Worm (Caenorhabditis elegans) whole organism, young adult: Measurements from ENCODE around the gene xpf-1.
A peak's percentile ranks its signal among the peaks of the same experiment; 100 is the strongest.

Source experiments
- C17E4.6 ChIP-seq: fragments of 200-800 bp; sonication (Bioruptor generic); IDR thresholded peaks from 2 replicates; pipeline ENCODE4 v1.3.6; 2022; ENCODE audit warnings: missing genetic modification reagents, missing genetic modification characterization, missing compliant biosample characterization
- F33H1.4 ChIP-seq: fragments of 200-800 bp; sonication (Bioruptor generic); IDR thresholded peaks from 2 replicates; pipeline ENCODE4 v1.3.6; 2022; ENCODE audit warnings: missing genetic modification reagents, missing genetic modification characterization, missing compliant biosample characterization
- F37B4.10 ChIP-seq: fragments of 200-800 bp; sonication (Bioruptor generic); IDR thresholded peaks from 2 replicates; pipeline ENCODE4 v1.3.6; 2022; ENCODE audit warnings: missing genetic modification characterization, missing compliant biosample characterization
- F49E8.2 ChIP-seq: sonication (generic microtip); optimal IDR thresholded peaks from 3 replicates; lab custom pipeline; 2017; ENCODE audit warnings: missing genetic modification characterization, mild to moderate bottlenecking, missing compliant biosample characterization, antibody characterized with exemption, moderate library complexity; ENCODE audit not compliant: insufficient read depth
- F57A8.1 ChIP-seq: fragments of 200-800 bp; sonication (Bioruptor generic); optimal IDR thresholded peaks from 2 replicates; lab custom pipeline; 2018; ENCODE audit warnings: mild to moderate bottlenecking, missing genetic modification characterization, moderate library complexity, missing compliant biosample characterization
- K11D2.4 ChIP-seq: fragments of 200-800 bp; sonication (Bioruptor generic); IDR thresholded peaks from 2 replicates; pipeline ENCODE4 v1.3.6; 2022; ENCODE audit warnings: missing genetic modification reagents, missing genetic modification characterization, missing compliant biosample characterization
- T07F8.4 ChIP-seq: sonication (generic microtip); optimal IDR thresholded peaks from 2 replicates; lab custom pipeline; 2016; ENCODE audit warnings: mild to moderate bottlenecking, missing genetic modification characterization, moderate library complexity, missing compliant biosample characterization
- T26A5.8 ChIP-seq: sonication (generic microtip); optimal IDR thresholded peaks from 2 replicates; lab custom pipeline; 2016; ENCODE audit warnings: missing genetic modification characterization, missing compliant biosample characterization
- Y53G8AR.9 ChIP-seq: fragments of 200-800 bp; sonication (Bioruptor generic); conservative IDR thresholded peaks from 2 replicates; pipeline ENCODE4 v1.3.6; 2022; ENCODE audit warnings: missing genetic modification reagents, missing genetic modification characterization, missing compliant biosample characterization
- Y67H2A.10 ChIP-seq: fragments of 200-800 bp; sonication (Bioruptor generic); conservative IDR thresholded peaks from 2 replicates; pipeline ENCODE4 v1.3.6; 2022; ENCODE audit warnings: missing genetic modification reagents, missing genetic modification characterization, missing compliant biosample characterization
- akir-1 ChIP-seq: fragments of 200-800 bp; sonication (Bioruptor generic); optimal IDR thresholded peaks from 2 replicates; lab custom pipeline; 2018; ENCODE audit warnings: mild to moderate bottlenecking, missing genetic modification characterization, moderate library complexity, missing compliant biosample characterization
- aptf-3 ChIP-seq: fragments of 200-800 bp; sonication (Bioruptor generic); IDR thresholded peaks from 2 replicates; pipeline ENCODE4 v1.3.6; 2022; ENCODE audit warnings: missing genetic modification characterization, missing compliant biosample characterization
- atf-7 ChIP-seq: sonication (generic microtip); optimal IDR thresholded peaks from 2 replicates; lab custom pipeline; 2017; ENCODE audit warnings: mild to moderate bottlenecking, missing genetic modification characterization, missing compliant biosample characterization
- attf-3 ChIP-seq: fragments of 200-800 bp; sonication (Bioruptor generic); conservative IDR thresholded peaks from 2 replicates; pipeline ENCODE4 v1.3.6; 2022; ENCODE audit warnings: missing genetic modification reagents, missing genetic modification characterization, missing compliant biosample characterization
- bed-1 ChIP-seq: fragments of 200-800 bp; sonication (Bioruptor generic); IDR thresholded peaks from 2 replicates; pipeline ENCODE4 v1.3.6; 2022; ENCODE audit warnings: missing genetic modification reagents, missing genetic modification characterization, missing compliant biosample characterization
- cebp-1 ChIP-seq, 2 experiments: fragments of 200-800 bp in 1 of 2; sonication (Bioruptor generic) in 1 of 2; sonication (generic microtip) in 1 of 2; IDR thresholded peaks in 1 of 2; optimal IDR thresholded peaks in 1 of 2; 2 replicates each; pipeline versions ENCODE4 v1.3.6 to Lab custom; 2017 to 2022; ENCODE audit warnings: missing compliant biosample characterization in 2 of 2, missing genetic modification characterization in 2 of 2, mild to moderate bottlenecking in 1 of 2, missing genetic modification reagents in 1 of 2, moderate library complexity in 1 of 2
- ceh-40 ChIP-seq: fragments of 200-800 bp; sonication (Bioruptor generic); IDR thresholded peaks from 2 replicates; pipeline ENCODE4 v1.3.6; 2022; ENCODE audit warnings: missing genetic modification characterization, missing compliant biosample characterization
- chd-7 ChIP-seq: sonication (generic microtip); optimal IDR thresholded peaks from 2 replicates; lab custom pipeline; 2016; ENCODE audit warnings: mild to moderate bottlenecking, missing genetic modification characterization, moderate library complexity, missing compliant biosample characterization
- egl-18 ChIP-seq: fragments of 200-800 bp; sonication (Bioruptor generic); IDR thresholded peaks from 2 replicates; pipeline ENCODE4 v1.3.6; 2022; ENCODE audit warnings: missing genetic modification reagents, missing genetic modification characterization, missing compliant biosample characterization
- egrh-3 ChIP-seq: fragments of 200-800 bp; sonication (Bioruptor generic); IDR thresholded peaks from 2 replicates; pipeline ENCODE4 v1.3.6; 2022; ENCODE audit warnings: missing genetic modification reagents, missing genetic modification characterization, missing compliant biosample characterization
- ekl-4 ChIP-seq: fragments of 200-800 bp; sonication (Bioruptor generic); IDR thresholded peaks from 2 replicates; pipeline ENCODE4 v1.3.6; 2022; ENCODE audit warnings: missing genetic modification reagents, missing genetic modification characterization, missing compliant biosample characterization
- hmg-20 ChIP-seq: fragments of 200-800 bp; sonication (Bioruptor generic); IDR thresholded peaks from 2 replicates; pipeline ENCODE4 v1.3.6; 2022; ENCODE audit warnings: missing genetic modification reagents, missing genetic modification characterization, missing compliant biosample characterization
- hrde-1 ChIP-seq: sonication (generic microtip); optimal IDR thresholded peaks from 2 replicates; lab custom pipeline; 2016; ENCODE audit warnings: missing genetic modification characterization, mild to moderate bottlenecking, missing compliant biosample characterization, moderate library complexity, missing genotype, missing genetic modification reagents, borderline replicate concordance
- hsf-1 ChIP-seq: fragments of 200-800 bp; sonication (Bioruptor generic); IDR thresholded peaks from 2 replicates; pipeline ENCODE4 v1.3.6; 2022; ENCODE audit warnings: missing genetic modification reagents, missing genetic modification characterization, missing compliant biosample characterization
- let-526 ChIP-seq: fragments of 200-800 bp; sonication (Bioruptor generic); IDR thresholded peaks from 2 replicates; pipeline ENCODE4 v1.3.6; 2022; ENCODE audit warnings: missing genetic modification reagents, missing genetic modification characterization, missing compliant biosample characterization
- let-607 ChIP-seq, 2 experiments: fragments of 200-800 bp in 1 of 2; sonication (Bioruptor generic) in 1 of 2; sonication (generic microtip) in 1 of 2; optimal IDR thresholded peaks; 2 replicates each; lab custom pipeline; 2016 to 2018; ENCODE audit warnings: mild to moderate bottlenecking in 2 of 2, missing compliant biosample characterization in 2 of 2, missing genetic modification characterization in 2 of 2, moderate library complexity in 2 of 2, missing genotype in 1 of 2
- lin-26 ChIP-seq: fragments of 200-800 bp; sonication (Bioruptor generic); IDR thresholded peaks from 2 replicates; pipeline ENCODE4 v1.3.6; 2022; ENCODE audit warnings: missing genetic modification reagents, missing genetic modification characterization, missing compliant biosample characterization
- lin-35 ChIP-seq, 3 experiments: fragments of 150-350 bp in 2 of 3; sonication (generic microtip) in 1 of 3; optimal IDR thresholded peaks; 2 replicates each; lab custom pipeline; 2014 to 2018; ENCODE audit warnings: missing biosample characterization in 3 of 3, missing genetic modification characterization in 3 of 3, missing genetic modification reagents in 3 of 3
- lin-40 ChIP-seq: sonication (generic microtip); optimal IDR thresholded peaks from 2 replicates; lab custom pipeline; 2016; ENCODE audit warnings: missing genetic modification characterization, mild to moderate bottlenecking, missing compliant biosample characterization, missing genotype, missing genetic modification reagents
- lir-1 ChIP-seq: fragments of 200-800 bp; sonication (Bioruptor generic); conservative IDR thresholded peaks from 2 replicates; pipeline ENCODE4 v1.3.6; 2022; ENCODE audit warnings: missing genetic modification reagents, missing genetic modification characterization, missing compliant biosample characterization
- madf-10 ChIP-seq: sonication (generic microtip); optimal IDR thresholded peaks from 2 replicates; lab custom pipeline; 2016; ENCODE audit warnings: mild to moderate bottlenecking, missing genetic modification characterization, missing compliant biosample characterization
- mcd-1 ChIP-seq: fragments of 200-800 bp; sonication (Bioruptor generic); IDR thresholded peaks from 2 replicates; pipeline ENCODE4 v1.3.6; 2022; ENCODE audit warnings: missing genetic modification reagents, missing genetic modification characterization, missing compliant biosample characterization
- nfyb-1 ChIP-seq: fragments of 200-800 bp; sonication (Bioruptor generic); IDR thresholded peaks from 2 replicates; pipeline ENCODE4 v1.3.6; 2022; ENCODE audit warnings: missing genetic modification reagents, missing genetic modification characterization, missing compliant biosample characterization
- nhr-120 ChIP-seq: fragments of 200-800 bp; sonication (Bioruptor generic); IDR thresholded peaks from 2 replicates; pipeline ENCODE4 v1.3.6; 2022; ENCODE audit warnings: missing genetic modification characterization, missing compliant biosample characterization
- nhr-27 ChIP-seq: fragments of 200-800 bp; sonication (Bioruptor generic); optimal IDR thresholded peaks from 2 replicates; lab custom pipeline; 2018; ENCODE audit warnings: mild to moderate bottlenecking, missing genetic modification characterization, moderate library complexity, missing compliant biosample characterization
- nhr-80 ChIP-seq: sonication (generic microtip); optimal IDR thresholded peaks from 2 replicates; lab custom pipeline; 2016; ENCODE audit warnings: missing genetic modification characterization, missing compliant biosample characterization
- nhr-90 ChIP-seq: sonication (generic microtip); optimal IDR thresholded peaks from 2 replicates; lab custom pipeline; 2016; ENCODE audit warnings: missing genotype, mild to moderate bottlenecking, missing genetic modification characterization, missing compliant biosample characterization
- pbrm-1 ChIP-seq: fragments of 200-800 bp; sonication (Bioruptor generic); IDR thresholded peaks from 2 replicates; pipeline ENCODE4 v1.3.6; 2022; ENCODE audit warnings: missing genetic modification reagents, missing genetic modification characterization, missing compliant biosample characterization
- pha-4 ChIP-seq: fragments of 150-350 bp; sonication (generic microtip); optimal IDR thresholded peaks from 2 replicates; lab custom pipeline; 2014; ENCODE audit warnings: missing biosample characterization, missing genetic modification reagents, missing genetic modification characterization
- repo-1 ChIP-seq: sonication (generic microtip); optimal IDR thresholded peaks from 2 replicates; lab custom pipeline; 2017; ENCODE audit warnings: mild to moderate bottlenecking, missing genetic modification characterization, missing compliant biosample characterization
- snpc-1.3 ChIP-seq: sonication (generic microtip); optimal IDR thresholded peaks from 2 replicates; lab custom pipeline; 2017; ENCODE audit warnings: missing genetic modification characterization, mild to moderate bottlenecking, missing compliant biosample characterization, antibody characterized with exemption, moderate library complexity, missing genotype, missing genetic modification reagents; ENCODE audit not compliant: insufficient read depth
- snpc-3.4 ChIP-seq: sonication (generic microtip); optimal IDR thresholded peaks from 2 replicates; lab custom pipeline; 2017; ENCODE audit warnings: missing genetic modification characterization, mild to moderate bottlenecking, missing compliant biosample characterization, antibody characterized with exemption, moderate library complexity, missing genotype, missing genetic modification reagents
- tbp1 ChIP-seq: fragments of 200-800 bp; sonication (Bioruptor generic); optimal IDR thresholded peaks from 2 replicates; lab custom pipeline; 2018; ENCODE audit warnings: mild to moderate bottlenecking, missing genetic modification characterization, missing compliant biosample characterization
- unc-62 ChIP-seq: fragments of 150-350 bp; optimal IDR thresholded peaks from 2 replicates; lab custom pipeline; 2014; ENCODE audit warnings: missing biosample characterization, missing genetic modification reagents, missing genetic modification characterization
- xnd-1 ChIP-seq: sonication (generic microtip); optimal IDR thresholded peaks from 2 replicates; lab custom pipeline; 2016; ENCODE audit warnings: missing genotype, missing genetic modification reagents, missing genetic modification characterization, missing compliant biosample characterization
- ztf-25 ChIP-seq: fragments of 200-800 bp; sonication (Bioruptor generic); IDR thresholded peaks from 2 replicates; pipeline ENCODE4 v1.3.6; 2022; ENCODE audit warnings: missing genetic modification reagents, missing genetic modification characterization, missing compliant biosample characterization
- ztf-6 ChIP-seq: fragments of 200-800 bp; sonication (Bioruptor generic); IDR thresholded peaks from 2 replicates; pipeline ENCODE4 v1.3.6; 2022; ENCODE audit warnings: missing genetic modification reagents, missing genetic modification characterization, missing compliant biosample characterization

xpf-1 gene

ce11 chrII:11728545-11729105 is 32.7 kb downstream of the xpf-1 start, which contains the start of gene alh-8 (continued):
- peak; percentile 25 for TF ChIP-seq lin-40
- peak; percentile 62 for TF ChIP-seq mcd-1 (GFP tag; lab: Robert Waterston, UW)
- TF ChIP-seq let-607 (tag; optimal IDR thresholded peaks at IDR 0.05; lab: Kevin White, UChicago), result no peak
- TF ChIP-seq akir-1 (GFP tag; lab: Kevin White, UChicago), result no peak
- no peak for TF ChIP-seq bed-1 (GFP tag; lab: Robert Waterston, UW)
- TF ChIP-seq hmg-20, result no peak
- TF ChIP-seq attf-3 (GFP tag; lab: Robert Waterston, UW), result 0 out of 2 replicates have a peak, but pooled peaks have one; percentile 20
- TF ChIP-seq nhr-120 (GFP tag; lab: Robert Waterston, UW), result no peak
- no peak for TF ChIP-seq T07F8.4 (tag; lab: Kevin White, UChicago)
- TF ChIP-seq hsf-1 (GFP tag; lab: Robert Waterston, UW), result no peak; the same call in 1 of the 2 replicates
- no peak for TF ChIP-seq xnd-1 (tag; lab: Kevin White, UChicago)
- TF ChIP-seq nfyb-1 (GFP tag; lab: Robert Waterston, UW), result 0 out of 2 replicates have a peak, but pooled peaks have one; percentile 50
- 0 out of 2 replicates have a peak, but pooled peaks have one; percentile 9 for TF ChIP-seq pbrm-1 (GFP tag; lab: Robert Waterston, UW)
- TF ChIP-seq C17E4.6, result no peak
- no peak for TF ChIP-seq aptf-3 (GFP tag; lab: Robert Waterston, UW)
- no peak for TF ChIP-seq K11D2.4 (GFP tag; lab: Robert Waterston, UW)
- TF ChIP-seq lin-26 (GFP tag; lab: Robert Waterston, UW), result 0 out of 2 replicates have a peak, but pooled peaks have one; percentile 40
- TF ChIP-seq T26A5.8 (tag; lab: Kevin White, UChicago), result no peak
- TF ChIP-seq nhr-27 (tag; lab: Kevin White, UChicago), result no peak
- TF ChIP-seq F49E8.2 (tag; lab: Kevin White, UChicago), result no peak
- peak; percentile 63 for TF ChIP-seq ekl-4 (GFP tag; lab: Robert Waterston, UW)
- peak; percentile 43 for TF ChIP-seq tbp1
- TF ChIP-seq atf-7, result peak; percentile 61
- peak; percentile 22 for TF ChIP-seq madf-10 (tag; lab: Kevin White, UChicago)
- no peak for TF ChIP-seq ztf-25 (GFP tag; lab: Robert Waterston, UW)
- TF ChIP-seq unc-62, result no peak
- no peak for TF ChIP-seq chd-7 (tag; lab: Kevin White, UChicago)
- no peak for TF ChIP-seq ztf-6 (GFP tag; lab: Robert Waterston, UW)
- no peak for TF ChIP-seq egrh-3
- 0 out of 2 replicates have a peak, but pooled peaks have one; percentile 30 for TF ChIP-seq lir-1 (GFP tag; lab: Robert Waterston, UW)
- TF ChIP-seq Y67H2A.10 (GFP tag; lab: Robert Waterston, UW), result no peak
- TF ChIP-seq let-526, result no peak
- TF ChIP-seq F37B4.10 (GFP tag; lab: Robert Waterston, UW), result no peak
- TF ChIP-seq nhr-90, result peak; percentile 5
- TF ChIP-seq repo-1 (tag; lab: Kevin White, UChicago), result no peak
- TF ChIP-seq snpc-1.3 (tag; lab: Kevin White, UChicago), result no peak
- TF ChIP-seq egl-18, result no peak
- TF ChIP-seq hrde-1, result no peak
- TF ChIP-seq cebp-1 (GFP tag; IDR thresholded peaks at IDR 0.05; lab: Robert Waterston, UW), result no peak; the same call in 1 of the 2 replicates
- peak; percentile 61 for TF ChIP-seq cebp-1 (tag; optimal IDR thresholded peaks at IDR 0.05; lab: Kevin White, UChicago)
- TF ChIP-seq lin-35 (GFP tag; optimal IDR thresholded peaks at IDR 0.05; lab: Kevin White, UChicago), result no peak
- TF ChIP-seq F33H1.4 (GFP tag; lab: Robert Waterston, UW), result no peak
- TF ChIP-seq F57A8.1 (GFP tag; lab: Kevin White, UChicago), result no peak
- no peak for TF ChIP-seq pha-4 (tag; lab: Kevin White, UChicago)
- TF ChIP-seq ceh-40 (GFP tag; lab: Robert Waterston, UW), result no peak
- TF ChIP-seq nhr-80 (tag; lab: Kevin White, UChicago), result peak; percentile 88
- peak; percentile 3 for TF ChIP-seq snpc-3.4
- peak; percentile 33; the same call in 1 of the 2 replicates for TF ChIP-seq Y53G8AR.9 (GFP tag; lab: Robert Waterston, UW)
